Worm (Caenorhabditis elegans) whole organism, L1 larva: Measurements from ENCODE around the gene spig-7.

ENCODE experiments used
- C04F5.9 ChIP-seq: sonication (generic microtip); optimal IDR thresholded peaks from 2 replicates; lab custom pipeline; 2016; ENCODE audit warnings: missing genetic modification characterization, missing compliant biosample characterization
- C34B4.2 ChIP-seq: sonication (generic microtip); optimal IDR thresholded peaks from 2 replicates; lab custom pipeline; 2017; ENCODE audit warnings: mild to moderate bottlenecking, missing genetic modification characterization, missing compliant biosample characterization
- alr-1 ChIP-seq: fragments of 200-800 bp; sonication (Bioruptor generic); optimal IDR thresholded peaks from 2 replicates; lab custom pipeline; 2018; ENCODE audit warnings: borderline replicate concordance, mild to moderate bottlenecking, missing genetic modification characterization, missing compliant biosample characterization
- blmp-1 ChIP-seq: fragments of 150-350 bp; optimal IDR thresholded peaks from 2 replicates; lab custom pipeline; 2014; ENCODE audit warnings: missing biosample characterization, missing genetic modification characterization
- ceh-63 ChIP-seq: fragments of 200-800 bp; sonication (Bioruptor generic); optimal IDR thresholded peaks from 2 replicates; lab custom pipeline; 2018; ENCODE audit warnings: mild to moderate bottlenecking, missing genetic modification characterization, missing compliant biosample characterization
- ceh-8 ChIP-seq: fragments of 200-800 bp; sonication (Bioruptor generic); optimal IDR thresholded peaks from 2 replicates; lab custom pipeline; 2018; ENCODE audit warnings: mild to moderate bottlenecking, missing genetic modification characterization, moderate library complexity, missing compliant biosample characterization
- ceh-82 ChIP-seq, 3 experiments: fragments of 150-350 bp in 1 of 3; sonication (generic microtip) in 2 of 3; optimal IDR thresholded peaks; 2 replicates each; lab custom pipeline; 2014 to 2017; ENCODE audit warnings: missing biosample characterization in 3 of 3, missing genetic modification characterization in 3 of 3
- ceh-90 ChIP-seq: sonication (generic microtip); optimal IDR thresholded peaks from 2 replicates; lab custom pipeline; 2016; ENCODE audit warnings: missing genetic modification characterization, missing compliant biosample characterization
- efl-1 ChIP-seq, 4 experiments: fragments of 150-350 bp; optimal IDR thresholded peaks in 3 of 4; peaks in 1 of 4; 1 replicate in 1 of 4; 2 replicates in 3 of 4; lab custom pipeline; 2014; ENCODE audit warnings: missing biosample characterization in 2 of 4, missing genetic modification characterization in 2 of 4, missing genetic modification reagents in 2 of 4
- efl-3 ChIP-seq: fragments of 200-800 bp; sonication (Bioruptor generic); optimal IDR thresholded peaks from 2 replicates; lab custom pipeline; 2018; ENCODE audit warnings: mild to moderate bottlenecking, missing genetic modification characterization, missing compliant biosample characterization
- egl-13 ChIP-seq: sonication (generic microtip); optimal IDR thresholded peaks from 2 replicates; lab custom pipeline; 2016; ENCODE audit warnings: missing genotype, missing genetic modification reagents, missing genetic modification characterization, missing compliant biosample characterization
- elt-2 ChIP-seq: sonication (generic microtip); optimal IDR thresholded peaks from 2 replicates; lab custom pipeline; 2016; ENCODE audit warnings: missing genetic modification characterization, mild to moderate bottlenecking, inconsistent platforms, missing compliant biosample characterization, missing genetic modification reagents
- fos-1 ChIP-seq: fragments of 150-350 bp; optimal IDR thresholded peaks from 2 replicates; lab custom pipeline; 2014; ENCODE audit warnings: missing biosample characterization, missing genetic modification characterization
- hpl-2 ChIP-seq: fragments of 150-350 bp; optimal IDR thresholded peaks from 2 replicates; lab custom pipeline; 2014; ENCODE audit warnings: missing biosample characterization, missing genetic modification reagents, missing genetic modification characterization
- jun-1 ChIP-seq: fragments of 150-350 bp; optimal IDR thresholded peaks from 2 replicates; lab custom pipeline; 2014; ENCODE audit warnings: missing biosample characterization, missing genetic modification reagents, missing genetic modification characterization
- lin-35 ChIP-seq, 2 experiments: fragments of 150-350 bp; optimal IDR thresholded peaks; 2 replicates each; lab custom pipeline; 2014; ENCODE audit warnings: missing biosample characterization in 2 of 2, missing genetic modification characterization in 2 of 2, missing genetic modification reagents in 2 of 2
- lir-3 ChIP-seq: sonication (generic microtip); optimal IDR thresholded peaks from 2 replicates; lab custom pipeline; 2016; ENCODE audit warnings: mild to moderate bottlenecking, missing genetic modification characterization, moderate library complexity, missing compliant biosample characterization; ENCODE audit not compliant: poor library complexity
- lsy-2 ChIP-seq, 2 experiments: fragments of 150-350 bp; optimal IDR thresholded peaks; 2 replicates each; lab custom pipeline; 2014; ENCODE audit warnings: missing biosample characterization in 2 of 2, missing genetic modification characterization in 2 of 2
- mab-9 ChIP-seq: fragments of 200-800 bp; sonication (Bioruptor generic); IDR thresholded peaks from 2 replicates; pipeline ENCODE4 v1.3.6; 2022; ENCODE audit warnings: missing genetic modification reagents, missing genetic modification characterization, missing compliant biosample characterization
- mef-2 ChIP-seq: fragments of 150-350 bp; optimal IDR thresholded peaks from 2 replicates; lab custom pipeline; 2014; ENCODE audit warnings: missing biosample characterization, missing genetic modification characterization
- mep-1 ChIP-seq: fragments of 150-350 bp; optimal IDR thresholded peaks from 2 replicates; lab custom pipeline; 2014; ENCODE audit warnings: missing biosample characterization, missing genetic modification characterization
- nhr-20 ChIP-seq: sonication (generic microtip); optimal IDR thresholded peaks from 2 replicates; lab custom pipeline; 2016; ENCODE audit warnings: mild to moderate bottlenecking, missing genetic modification characterization, missing compliant biosample characterization
- nhr-28 ChIP-seq: fragments of 150-350 bp; optimal IDR thresholded peaks from 2 replicates; lab custom pipeline; 2014; ENCODE audit warnings: missing biosample characterization, missing genetic modification characterization
- nhr-47 ChIP-seq: sonication (generic microtip); optimal IDR thresholded peaks from 2 replicates; lab custom pipeline; 2016; ENCODE audit warnings: mild to moderate bottlenecking, missing genetic modification characterization, moderate library complexity, missing compliant biosample characterization
- nhr-76 ChIP-seq: sonication (generic microtip); optimal IDR thresholded peaks from 2 replicates; lab custom pipeline; 2017; ENCODE audit warnings: missing biosample characterization, missing genetic modification characterization
- nhr-85 ChIP-seq: sonication (generic microtip); peaks from one replicate; lab custom pipeline; 2016; ENCODE audit warnings: missing genetic modification characterization, inconsistent platforms, missing compliant biosample characterization
- pax-3 ChIP-seq: fragments of 200-800 bp; sonication (Bioruptor generic); optimal IDR thresholded peaks from 2 replicates; lab custom pipeline; 2018; ENCODE audit warnings: mild to moderate bottlenecking, missing genetic modification characterization, moderate library complexity, missing compliant biosample characterization
- skn-1 ChIP-seq: fragments of 150-350 bp; optimal IDR thresholded peaks from 2 replicates; lab custom pipeline; 2014; ENCODE audit warnings: missing biosample characterization, missing genetic modification characterization
- snpc-4 ChIP-seq: fragments of 150-350 bp; optimal IDR thresholded peaks from 2 replicates; lab custom pipeline; 2014; ENCODE audit warnings: missing biosample characterization, missing genetic modification characterization
- swsn-7 ChIP-seq: sonication (generic microtip); optimal IDR thresholded peaks from 2 replicates; lab custom pipeline; 2016; ENCODE audit warnings: missing genetic modification characterization, missing compliant biosample characterization
- tbx-2 ChIP-seq: sonication (generic microtip); optimal IDR thresholded peaks from 2 replicates; lab custom pipeline; 2016; ENCODE audit warnings: missing genetic modification characterization, missing compliant biosample characterization
- unc-30 ChIP-seq: sonication (generic microtip); optimal IDR thresholded peaks from 2 replicates; lab custom pipeline; 2017; ENCODE audit warnings: missing biosample characterization, missing genetic modification characterization
- unc-62 ChIP-seq: fragments of 150-350 bp; optimal IDR thresholded peaks from 2 replicates; lab custom pipeline; 2014; ENCODE audit warnings: missing biosample characterization, missing genetic modification reagents, missing genetic modification characterization
- unc-86 ChIP-seq: sonication (generic microtip); optimal IDR thresholded peaks from 2 replicates; lab custom pipeline; 2016; ENCODE audit warnings: missing genetic modification characterization, missing compliant biosample characterization
- vab-15 ChIP-seq: sonication (generic microtip); optimal IDR thresholded peaks from 2 replicates; lab custom pipeline; 2017; ENCODE audit warnings: missing genotype, mild to moderate bottlenecking, missing genetic modification characterization, missing compliant biosample characterization
- zag-1 ChIP-seq: fragments of 150-350 bp; optimal IDR thresholded peaks from 2 replicates; lab custom pipeline; 2014; ENCODE audit warnings: missing biosample characterization, missing genetic modification characterization
- ztf-4 ChIP-seq: fragments of 150-350 bp; optimal IDR thresholded peaks from 2 replicates; lab custom pipeline; 2014; ENCODE audit warnings: missing biosample characterization, missing genetic modification characterization

The spig-7 gene

ce11 chrV:1450160-1450559, 44.4 kb upstream of the spig-7 start, which contains the start of gene cnc-2:
Gene cnc-2, minus strand, starts transcription at chrV:1450183.
- no peak for TF ChIP-seq lin-35 (GFP tag; optimal IDR thresholded peaks at IDR 0.05; lab: Kevin White, UChicago)
- TF ChIP-seq nhr-85 (tag; lab: Kevin White, UChicago): peak; percentile 70
- TF ChIP-seq snpc-4 (tag; lab: Kevin White, UChicago): no peak
- TF ChIP-seq ztf-4 (tag; lab: Kevin White, UChicago): no peak
- no peak for TF ChIP-seq nhr-28
- no peak for TF ChIP-seq ceh-82 (tag; optimal IDR thresholded peaks at IDR 0.05; lab: Kevin White, UChicago)
- no peak for TF ChIP-seq nhr-47 (tag; lab: Kevin White, UChicago)
- no peak for TF ChIP-seq ceh-90
- TF ChIP-seq nhr-20 (tag; lab: Kevin White, UChicago): no peak
- TF ChIP-seq hpl-2: no peak
- no peak for TF ChIP-seq C34B4.2 (tag; lab: Kevin White, UChicago)
- TF ChIP-seq efl-3 (GFP tag; lab: Kevin White, UChicago): no peak
- peak; percentile 9 for TF ChIP-seq blmp-1 (tag; lab: Kevin White, UChicago)

DNA sequence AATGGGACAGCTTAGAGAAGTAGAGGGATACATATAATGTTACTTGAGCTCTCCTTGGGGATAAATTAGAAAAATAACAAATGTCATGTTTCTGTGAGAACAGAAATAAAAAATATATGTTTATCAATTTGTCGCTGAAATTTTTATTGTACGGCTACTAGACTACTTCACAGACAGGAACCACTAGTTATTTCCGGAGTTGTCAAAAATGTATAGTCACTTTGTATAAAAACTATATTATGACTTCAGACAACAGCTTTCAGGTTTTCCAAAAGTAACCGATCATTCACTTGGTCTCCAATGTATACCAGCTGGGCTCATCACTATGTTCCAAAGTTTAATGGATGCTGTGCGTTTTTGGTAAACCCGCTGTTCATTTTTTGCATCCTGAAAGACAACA, 43.2 kb upstream of the spig-7 start, which contains the start of gene srj-23:
TSS of gene srj-23 (plus strand) at position 301 of the 400 bp plus-strand sequence.
- TF ChIP-seq mab-9 (GFP tag; lab: Robert Waterston, UW) (0 out of 2 replicates have a peak, but pooled peaks have one; percentile 16), mef-2 (tag; lab: Kevin White, UChicago) (no peak)

DNA sequence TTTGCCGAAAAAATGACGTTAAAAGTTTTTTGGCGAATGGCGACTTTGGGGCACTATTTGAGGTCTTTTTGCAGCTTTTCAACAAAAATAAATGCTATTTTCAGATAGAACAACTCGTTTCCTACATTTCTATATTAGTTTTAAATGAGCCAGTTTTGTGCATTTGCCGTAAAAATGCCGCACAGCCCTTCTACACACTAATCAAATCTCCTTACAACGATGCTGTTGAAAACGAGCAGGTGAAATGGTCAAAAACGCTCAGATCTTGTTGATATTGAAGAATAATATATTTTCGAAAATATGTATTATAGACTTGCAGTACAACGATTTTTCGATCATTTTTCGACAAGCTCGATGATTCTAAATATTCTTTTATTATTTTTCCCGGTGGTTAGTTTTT, 39.8 kb upstream of the spig-7 start, which contains the start of gene chil-14:
TSS of gene chil-14 (plus strand) at position 301 of the 400 bp plus-strand sequence.
- no peak for TF ChIP-seq jun-1 (tag; lab: Kevin White, UChicago)

DNA sequence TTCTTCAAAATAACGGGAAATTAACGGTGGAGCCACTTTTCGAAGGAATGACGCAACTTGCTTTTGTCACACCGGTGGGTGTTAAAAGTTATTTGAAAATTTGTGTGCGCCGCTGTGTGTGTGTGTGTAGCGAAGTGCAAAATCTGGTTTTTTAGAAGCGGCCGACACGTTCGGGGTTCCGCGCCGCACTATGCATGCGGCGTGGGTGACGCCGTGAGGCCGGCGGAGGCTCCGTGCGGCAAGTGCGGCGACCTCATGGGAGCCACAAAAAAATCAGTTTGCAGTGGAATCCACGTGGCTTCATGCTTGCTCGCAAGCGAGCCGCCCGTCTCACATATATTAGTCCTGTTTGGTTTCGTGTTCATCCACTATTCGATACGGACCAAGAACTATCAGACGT, 39.3 kb upstream of the spig-7 start:
- TF ChIP-seq snpc-4 (tag; lab: Kevin White, UChicago) (peak; percentile 55), lir-3 (tag; lab: Kevin White, UChicago) (no peak)

- TF ChIP-seq alr-1 (no peak), snpc-4 (tag; lab: Kevin White, UChicago) (no peak), C34B4.2 (tag; lab: Kevin White, UChicago) (no peak), lin-35 (GFP tag; optimal IDR thresholded peaks at IDR 0.05; lab: Kevin White, UChicago) (peak in 1 of 2 experiments; percentile 16), lsy-2 (tag; optimal IDR thresholded peaks at IDR 0.05; lab: Kevin White, UChicago) (peak in 1 of 2 experiments; percentile 54), pax-3 (tag; lab: Kevin White, UChicago) (no peak), C04F5.9 (tag; lab: Kevin White, UChicago) (no peak), efl-1 (optimal IDR thresholded peaks at IDR 0.05; lab: Kevin White, UChicago) (no peak), efl-1 (GFP tag; optimal IDR thresholded peaks at IDR 0.05 in 1 of 2; lab: Kevin White, UChicago) (peak in 1 of 2 experiments; percentile 81)
Observed at ce11 chrV:1456614-1457013, 38.0 kb upstream of the spig-7 start.

DNA sequence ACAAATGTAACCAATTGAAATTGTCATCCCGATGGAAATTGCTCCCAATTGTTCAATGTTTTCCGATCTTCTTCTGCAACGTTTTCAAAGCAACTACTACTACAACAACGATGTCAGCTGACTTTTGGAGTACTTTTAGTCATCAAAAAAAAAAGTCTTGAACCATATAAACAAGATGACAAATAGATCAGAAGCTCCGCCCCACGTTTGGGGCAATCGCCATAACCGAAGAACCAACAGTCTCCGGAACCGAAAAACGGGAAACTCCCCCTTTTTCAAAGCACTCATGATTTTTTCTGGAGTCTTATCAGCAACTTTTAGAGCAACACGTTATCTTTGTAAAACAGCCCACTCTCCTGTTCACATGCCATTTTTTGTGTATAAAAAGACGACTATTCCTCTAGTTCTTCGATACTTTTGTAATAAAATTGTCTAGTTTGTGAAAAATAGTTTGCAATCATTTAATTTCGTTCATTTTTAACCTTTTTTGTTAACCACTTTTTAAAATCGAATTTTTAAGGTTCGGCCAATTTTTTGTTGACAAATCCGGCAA, 35.1 kb upstream of the spig-7 start:
- TF ChIP-seq fos-1 (tag; lab: Kevin White, UChicago) (no peak), ceh-8 (GFP tag; lab: Kevin White, UChicago) (no peak), ceh-63 (GFP tag; lab: Kevin White, UChicago) (no peak), mep-1 (tag; lab: Kevin White, UChicago) (no peak), vab-15 (tag; lab: Kevin White, UChicago) (no peak), skn-1 (tag; lab: Kevin White, UChicago) (no peak), zag-1 (tag; lab: Kevin White, UChicago) (no peak), nhr-20 (tag; lab: Kevin White, UChicago) (peak; percentile 18), tbx-2 (no peak), efl-1 (optimal IDR thresholded peaks at IDR 0.05; lab: Kevin White, UChicago) (no peak), efl-1 (GFP tag; optimal IDR thresholded peaks at IDR 0.05 in 1 of 2; lab: Kevin White, UChicago) (peak in 1 of 2 experiments; percentile 91), lin-35 (GFP tag; optimal IDR thresholded peaks at IDR 0.05; lab: Kevin White, UChicago) (peak in 1 of 2 experiments; percentile 12), nhr-76 (tag; lab: Kevin White, UChicago) (no peak), unc-30 (no peak), unc-62 (GFP tag; lab: Kevin White, UChicago) (no peak), egl-13 (tag; lab: Kevin White, UChicago) (no peak), jun-1 (tag; lab: Kevin White, UChicago) (peak; percentile 44), lsy-2 (tag; optimal IDR thresholded peaks at IDR 0.05; lab: Kevin White, UChicago) (no peak), elt-2 (tag; lab: Kevin White, UChicago) (peak; percentile 79), unc-86 (tag; lab: Kevin White, UChicago) (no peak), swsn-7 (tag; lab: Kevin White, UChicago) (no peak), snpc-4 (tag; lab: Kevin White, UChicago) (no peak)
